Fruit fly (Drosophila melanogaster): ENCODE data around the gene CG10317.

DNA sequence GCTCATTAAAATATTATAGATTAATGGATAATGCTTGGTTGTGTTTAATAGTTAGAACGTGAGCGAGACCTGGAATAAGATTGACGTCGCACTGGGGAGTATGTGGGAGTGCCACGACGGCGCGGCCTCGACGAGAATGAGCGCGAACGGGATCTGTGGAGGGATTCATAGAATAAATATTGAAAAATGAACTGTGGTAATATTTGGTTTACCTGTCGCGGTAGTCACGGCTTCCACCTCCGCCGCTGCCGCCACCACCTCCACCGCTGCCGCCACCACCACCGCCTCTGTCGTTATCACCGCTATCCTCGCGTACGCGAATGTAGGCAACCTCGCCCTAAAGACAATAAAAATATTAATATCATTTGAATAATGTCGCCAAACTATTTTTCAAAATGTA lies 29.7 kb downstream of the CG10317 start:
- no peak for TF ChIP-seq psq (optimal IDR thresholded peaks at IDR 0.05)
- TF ChIP-seq h (optimal IDR thresholded peaks at IDR 0.05), result no peak
- TF ChIP-seq ttk (optimal IDR thresholded peaks at IDR 0.05), result no peak
- no peak for TF ChIP-seq Myc (optimal IDR thresholded peaks at IDR 0.05)
- no peak for TF ChIP-seq insv (optimal IDR thresholded peaks at IDR 0.05)
